Worm (Caenorhabditis elegans) whole organism, L2 larva: ENCODE results near the gene R13A1.3.
A peak's percentile ranks its signal among the peaks of the same experiment; 100 is the strongest.

Source experiments
- C34F6.9 ChIP-seq: fragments of 150-350 bp; optimal IDR thresholded peaks from 2 replicates; lab custom pipeline; 2014; ENCODE audit warnings: missing biosample characterization, missing genetic modification characterization
- F13H6.1 ChIP-seq: sonication (generic microtip); optimal IDR thresholded peaks from 2 replicates; lab custom pipeline; 2016; ENCODE audit warnings: missing genetic modification characterization, missing compliant biosample characterization
- R02D3.7 ChIP-seq: fragments of 150-350 bp; optimal IDR thresholded peaks from 2 replicates; lab custom pipeline; 2014; ENCODE audit warnings: missing biosample characterization, missing genetic modification characterization
- Y55F3AM.14 ChIP-seq: fragments of 200-800 bp; sonication (Bioruptor generic); optimal IDR thresholded peaks from 2 replicates; lab custom pipeline; 2018; ENCODE audit warnings: mild to moderate bottlenecking, missing genetic modification characterization, missing compliant biosample characterization
- ZK546.5 ChIP-seq: sonication (generic microtip); optimal IDR thresholded peaks from 2 replicates; lab custom pipeline; 2017; ENCODE audit warnings: missing biosample characterization, missing genetic modification characterization
- alr-1 ChIP-seq: fragments of 150-350 bp; optimal IDR thresholded peaks from 2 replicates; lab custom pipeline; 2014; ENCODE audit warnings: missing biosample characterization, missing genetic modification characterization
- aly-2 ChIP-seq: fragments of 150-350 bp; optimal IDR thresholded peaks from 2 replicates; lab custom pipeline; 2014; ENCODE audit warnings: missing biosample characterization, missing genetic modification characterization
- ama-1 ChIP-seq: fragments of 150-350 bp; optimal IDR thresholded peaks from 2 replicates; lab custom pipeline; 2018; ENCODE audit warnings: inconsistent platforms
- blmp-1 ChIP-seq: sonication (generic microtip); optimal IDR thresholded peaks from 2 replicates; lab custom pipeline; 2017; ENCODE audit warnings: missing genetic modification characterization, mild to moderate bottlenecking, missing compliant biosample characterization, antibody characterized with exemption, moderate library complexity; ENCODE audit not compliant: insufficient read depth
- ceh-16 ChIP-seq: fragments of 150-350 bp; optimal IDR thresholded peaks from 2 replicates; lab custom pipeline; 2014; ENCODE audit warnings: missing biosample characterization, missing genetic modification characterization
- ceh-82 ChIP-seq: fragments of 150-350 bp; optimal IDR thresholded peaks from 2 replicates; lab custom pipeline; 2014; ENCODE audit warnings: missing biosample characterization, missing genetic modification characterization
- crh-2 ChIP-seq: sonication (generic microtip); optimal IDR thresholded peaks from 2 replicates; lab custom pipeline; 2017; ENCODE audit warnings: missing biosample characterization, missing genetic modification characterization
- dmd-4 ChIP-seq: sonication (generic microtip); optimal IDR thresholded peaks from 2 replicates; lab custom pipeline; 2017; ENCODE audit warnings: missing biosample characterization, missing genetic modification characterization
- egl-27 ChIP-seq: sonication (generic microtip); optimal IDR thresholded peaks from 3 replicates; lab custom pipeline; 2017; ENCODE audit warnings: missing biosample characterization, missing genetic modification reagents, missing genetic modification characterization
- elt-1 ChIP-seq: fragments of 150-350 bp; optimal IDR thresholded peaks from 2 replicates; lab custom pipeline; 2014; ENCODE audit warnings: missing biosample characterization, missing genetic modification characterization
- elt-3 ChIP-seq: sonication (generic microtip); optimal IDR thresholded peaks from 2 replicates; lab custom pipeline; 2017; ENCODE audit warnings: missing biosample characterization, missing genetic modification characterization
- fos-1 ChIP-seq: fragments of 150-350 bp; optimal IDR thresholded peaks from 2 replicates; lab custom pipeline; 2014; ENCODE audit warnings: missing biosample characterization, missing genetic modification characterization
- gmeb-1 ChIP-seq: fragments of 150-350 bp; optimal IDR thresholded peaks from 2 replicates; lab custom pipeline; 2014; ENCODE audit warnings: missing biosample characterization, missing genetic modification characterization
- lin-11 ChIP-seq: fragments of 150-350 bp; sonication (generic microtip); optimal IDR thresholded peaks from 2 replicates; lab custom pipeline; 2014; ENCODE audit warnings: missing biosample characterization, missing genetic modification characterization, inconsistent platforms, mixed read lengths
- lin-13 ChIP-seq: fragments of 150-350 bp; optimal IDR thresholded peaks from 2 replicates; lab custom pipeline; 2014; ENCODE audit warnings: missing biosample characterization, missing genetic modification reagents, missing genetic modification characterization
- lin-39 ChIP-seq: fragments of 150-350 bp; optimal IDR thresholded peaks from 2 replicates; lab custom pipeline; 2014; ENCODE audit warnings: missing biosample characterization, missing genetic modification reagents, missing genetic modification characterization
- lsy-2 ChIP-seq, 2 experiments: fragments of 150-350 bp in 1 of 2; sonication (generic microtip) in 1 of 2; optimal IDR thresholded peaks; 2 replicates each; lab custom pipeline; 2014 to 2017; ENCODE audit warnings: missing biosample characterization in 2 of 2, missing genetic modification characterization in 2 of 2
- mab-5 ChIP-seq: fragments of 150-350 bp; optimal IDR thresholded peaks from 2 replicates; lab custom pipeline; 2014; ENCODE audit warnings: missing biosample characterization, missing genetic modification characterization
- mbf-1 ChIP-seq: sonication (generic microtip); optimal IDR thresholded peaks from 2 replicates; lab custom pipeline; 2017; ENCODE audit warnings: missing biosample characterization, missing genetic modification characterization
- mdl-1 ChIP-seq, 2 experiments: fragments of 150-350 bp in 1 of 2; sonication (generic microtip) in 1 of 2; optimal IDR thresholded peaks; 2 replicates each; lab custom pipeline; 2017; ENCODE audit warnings: missing biosample characterization in 2 of 2, missing genetic modification characterization in 2 of 2
- nhr-10 ChIP-seq: sonication (generic microtip); optimal IDR thresholded peaks from 2 replicates; lab custom pipeline; 2017; ENCODE audit warnings: missing biosample characterization, missing genetic modification characterization
- nhr-11 ChIP-seq: fragments of 150-350 bp; optimal IDR thresholded peaks from 2 replicates; lab custom pipeline; 2014; ENCODE audit warnings: missing biosample characterization, missing genetic modification characterization
- nhr-12 ChIP-seq: fragments of 150-350 bp; optimal IDR thresholded peaks from 2 replicates; lab custom pipeline; 2014; ENCODE audit warnings: missing biosample characterization, missing genetic modification characterization
- nhr-129 ChIP-seq: fragments of 150-350 bp; optimal IDR thresholded peaks from 2 replicates; lab custom pipeline; 2014; ENCODE audit warnings: missing biosample characterization, missing genetic modification characterization
- nhr-21 ChIP-seq: fragments of 150-350 bp; optimal IDR thresholded peaks from 2 replicates; lab custom pipeline; 2014; ENCODE audit warnings: missing biosample characterization, missing genetic modification characterization
- nhr-23 ChIP-seq: fragments of 150-350 bp; optimal IDR thresholded peaks from 2 replicates; lab custom pipeline; 2014; ENCODE audit warnings: missing biosample characterization, missing genetic modification reagents, missing genetic modification characterization
- nhr-237 ChIP-seq: fragments of 150-350 bp; optimal IDR thresholded peaks from 2 replicates; lab custom pipeline; 2014; ENCODE audit warnings: missing biosample characterization, missing genetic modification characterization
- nhr-25 ChIP-seq: fragments of 150-350 bp; sonication (generic microtip); optimal IDR thresholded peaks from 3 replicates; lab custom pipeline; 2014; ENCODE audit warnings: missing biosample characterization, missing genetic modification characterization
- nhr-6 ChIP-seq: fragments of 150-350 bp; optimal IDR thresholded peaks from 2 replicates; lab custom pipeline; 2014; ENCODE audit warnings: missing biosample characterization, missing genetic modification characterization
- nhr-77 ChIP-seq: fragments of 150-350 bp; optimal IDR thresholded peaks from 2 replicates; lab custom pipeline; 2014; ENCODE audit warnings: missing biosample characterization, missing genetic modification characterization
- peb-1 ChIP-seq: fragments of 150-350 bp; optimal IDR thresholded peaks from 2 replicates; lab custom pipeline; 2014; ENCODE audit warnings: missing biosample characterization, missing genetic modification characterization
- sem-4 ChIP-seq: fragments of 150-350 bp; optimal IDR thresholded peaks from 2 replicates; lab custom pipeline; 2014; ENCODE audit warnings: missing biosample characterization, missing genetic modification reagents, missing genetic modification characterization
- skn-1 ChIP-seq: sonication (generic microtip); optimal IDR thresholded peaks from 2 replicates; lab custom pipeline; 2017; ENCODE audit warnings: missing biosample characterization, missing genetic modification characterization
- sma-3 ChIP-seq: sonication (generic microtip); optimal IDR thresholded peaks from 2 replicates; lab custom pipeline; 2016; ENCODE audit warnings: missing genetic modification reagents, missing genetic modification characterization, missing compliant biosample characterization
- sma-9 ChIP-seq, 2 experiments: fragments of 150-350 bp in 1 of 2; sonication (generic microtip) in 1 of 2; optimal IDR thresholded peaks; 2 replicates each; lab custom pipeline; 2014 to 2016; ENCODE audit warnings: missing genetic modification characterization in 2 of 2, mild to moderate bottlenecking in 1 of 2, missing biosample characterization in 1 of 2, missing compliant biosample characterization in 1 of 2, missing genetic modification reagents in 1 of 2, moderate library complexity in 1 of 2
- snpc-4 ChIP-seq: fragments of 150-350 bp; optimal IDR thresholded peaks from 2 replicates; lab custom pipeline; 2014; ENCODE audit warnings: missing biosample characterization, missing genetic modification characterization
- unc-39 ChIP-seq: fragments of 150-350 bp; optimal IDR thresholded peaks from 2 replicates; lab custom pipeline; 2014; ENCODE audit warnings: missing biosample characterization, missing genetic modification characterization
- unc-55 ChIP-seq: fragments of 150-350 bp; sonication (generic microtip); optimal IDR thresholded peaks from 3 replicates; lab custom pipeline; 2014; ENCODE audit warnings: missing biosample characterization, missing genetic modification reagents, missing genetic modification characterization
- unc-62 ChIP-seq: fragments of 150-350 bp; optimal IDR thresholded peaks from 2 replicates; lab custom pipeline; 2014; ENCODE audit warnings: missing biosample characterization, missing genetic modification reagents, missing genetic modification characterization
- zag-1 ChIP-seq: fragments of 150-350 bp; optimal IDR thresholded peaks from 2 replicates; lab custom pipeline; 2014; ENCODE audit warnings: missing biosample characterization, missing genetic modification characterization
- ztf-1 ChIP-seq: fragments of 200-800 bp; sonication (Bioruptor generic); conservative IDR thresholded peaks from 2 replicates; pipeline ENCODE4 v1.3.6; 2022; ENCODE audit warnings: missing genetic modification characterization, missing compliant biosample characterization
- ztf-11 ChIP-seq: sonication (generic microtip); optimal IDR thresholded peaks from 2 replicates; lab custom pipeline; 2017; ENCODE audit warnings: missing biosample characterization, missing genetic modification characterization
- ztf-4 ChIP-seq: fragments of 150-350 bp; optimal IDR thresholded peaks from 2 replicates; lab custom pipeline; 2014; ENCODE audit warnings: missing biosample characterization, missing genetic modification characterization

Gene R13A1.3

ce11 chrIV:7227072-7227471 lies 23.3 kb downstream of the R13A1.3 start, which contains the start of gene R13A1.10:
TSS of gene R13A1.10 (minus strand) at chrIV:7227172.
- TF ChIP-seq lin-39 (tag; lab: Kevin White, UChicago) (no peak), R02D3.7 (tag; lab: Kevin White, UChicago) (no peak), fos-1 (tag; lab: Kevin White, UChicago) (no peak), unc-39 (tag; lab: Kevin White, UChicago) (no peak), nhr-6 (no peak)
- TF ChIP-seq, all 48 proteins: peak for 0

- TF ChIP-seq lin-39 (tag; lab: Kevin White, UChicago) (no peak), unc-62 (GFP tag; lab: Kevin White, UChicago) (no peak), egl-27 (tag; lab: Kevin White, UChicago) (no peak), nhr-11 (tag; lab: Kevin White, UChicago) (no peak), elt-1 (tag; lab: Kevin White, UChicago) (no peak), F13H6.1 (tag; lab: Kevin White, UChicago) (no peak)
These were observed 24.4 kb downstream of the R13A1.3 start, which contains the start of gene D2024.5 for ce11 chrIV:7228208-7228607. TSS of gene D2024.5 (minus strand) at chrIV:7228308.

ce11 chrIV:7230198-7230597 lies 26.4 kb downstream of the R13A1.3 start, which contains the start of gene cap-1:
TSS of gene cap-1 (minus strand) at chrIV:7230223.
- TF ChIP-seq lin-39 (tag; lab: Kevin White, UChicago) (no peak), snpc-4 (tag; lab: Kevin White, UChicago) (peak; percentile 44), crh-2 (tag; lab: Kevin White, UChicago) (peak; percentile 69), nhr-10 (no peak), unc-39 (tag; lab: Kevin White, UChicago) (no peak), ztf-4 (tag; lab: Kevin White, UChicago) (no peak), mdl-1 (tag; optimal IDR thresholded peaks at IDR 0.05; lab: Kevin White, UChicago) (no peak), nhr-11 (tag; lab: Kevin White, UChicago) (no peak), mab-5 (tag; lab: Kevin White, UChicago) (peak; percentile 5), dmd-4 (tag; lab: Kevin White, UChicago) (no peak), sma-3 (GFP tag; lab: Kevin White, UChicago) (peak; percentile 75), alr-1 (tag; lab: Kevin White, UChicago) (no peak), ztf-11 (tag; lab: Kevin White, UChicago) (no peak), aly-2 (tag; lab: Kevin White, UChicago) (no peak), unc-55 (GFP tag; lab: Kevin White, UChicago) (peak; percentile 88), Y55F3AM.14 (GFP tag; lab: Kevin White, UChicago) (no peak), egl-27 (tag; lab: Kevin White, UChicago) (no peak), nhr-12 (tag; lab: Kevin White, UChicago) (no peak), gmeb-1 (tag; lab: Kevin White, UChicago) (peak; percentile 55), nhr-6 (no peak), ama-1 (lab: Kevin White, UChicago) (no peak), nhr-21 (tag; lab: Kevin White, UChicago) (peak; percentile 6), lin-13 (GFP tag; lab: Kevin White, UChicago) (peak; percentile 75), blmp-1 (tag; lab: Kevin White, UChicago) (no peak), ztf-1 (GFP tag; lab: Robert Waterston, UW) (no peak), mbf-1 (tag; lab: Kevin White, UChicago) (no peak), nhr-77 (tag; lab: Kevin White, UChicago) (no peak), nhr-237 (tag; lab: Kevin White, UChicago) (no peak), nhr-23 (tag; lab: Kevin White, UChicago) (no peak), ceh-82 (tag; lab: Kevin White, UChicago) (no peak), sem-4 (tag; lab: Kevin White, UChicago) (peak; percentile 84), F13H6.1 (tag; lab: Kevin White, UChicago) (peak; percentile 24), lin-11 (tag; lab: Kevin White, UChicago) (no peak), R02D3.7 (tag; lab: Kevin White, UChicago) (no peak), nhr-25 (peak; percentile 29), ZK546.5 (tag; lab: Kevin White, UChicago) (no peak), sma-9 (GFP tag; optimal IDR thresholded peaks at IDR 0.05; lab: Kevin White, UChicago) (peak; percentile 66), sma-9 (tag; optimal IDR thresholded peaks at IDR 0.05; lab: Kevin White, UChicago) (no peak), ceh-16 (tag; lab: Kevin White, UChicago) (no peak), elt-3 (no peak), nhr-129 (tag; lab: Kevin White, UChicago) (peak; percentile 75), unc-62 (GFP tag; lab: Kevin White, UChicago) (no peak), skn-1 (tag; lab: Kevin White, UChicago) (no peak), zag-1 (tag; lab: Kevin White, UChicago) (no peak), fos-1 (tag; lab: Kevin White, UChicago) (peak; percentile 99), C34F6.9 (tag; lab: Kevin White, UChicago) (peak; percentile 92), lsy-2 (tag; optimal IDR thresholded peaks at IDR 0.05; lab: Kevin White, UChicago) (peak; percentile 35 to 82), peb-1 (no peak), elt-1 (tag; lab: Kevin White, UChicago) (no peak)
